Fruit fly (Drosophila melanogaster): Measurements from ENCODE around the gene CG42784.

The CG42784 gene

dm6 chr2L:13532524-13532923, 117.3 kb downstream of the CG42784 start, which contains the start of gene CG33645:
TSS of gene CG33645 (plus strand) at chr2L:13532824.
- no peak for TF ChIP-seq EcR (GFP tag; optimal IDR thresholded peaks at IDR 0.05)

dm6 chr2L:13535678-13536077, 120.4 kb downstream of the CG42784 start, which contains the start of gene CG15638:
TSS of gene CG15638 (minus strand) at chr2L:13535778.
- TF ChIP-seq psq (optimal IDR thresholded peaks at IDR 0.05) = no peak
- TF ChIP-seq EcR (GFP tag; optimal IDR thresholded peaks at IDR 0.05) = no peak
- no peak for TF ChIP-seq Dll (optimal IDR thresholded peaks at IDR 0.05)
- no peak for TF ChIP-seq usp (GFP tag; optimal IDR thresholded peaks at IDR 0.05)
- TF ChIP-seq CG8478 (optimal IDR thresholded peaks at IDR 0.05) = no peak
- TF ChIP-seq pan (optimal IDR thresholded peaks at IDR 0.05) = no peak

dm6 chr2L:13540704-13541103, 125.5 kb downstream of the CG42784 start, which contains the start of gene CG16852:
TSS of gene CG16852 (plus strand) at chr2L:13540751.
- TF ChIP-seq psq (optimal IDR thresholded peaks at IDR 0.05) (no peak), pan (optimal IDR thresholded peaks at IDR 0.05) (no peak), CG8478 (optimal IDR thresholded peaks at IDR 0.05) (no peak), Dll (optimal IDR thresholded peaks at IDR 0.05) (no peak), usp (GFP tag; optimal IDR thresholded peaks at IDR 0.05) (no peak), EcR (GFP tag; optimal IDR thresholded peaks at IDR 0.05) (no peak)

- TF ChIP-seq pan (optimal IDR thresholded peaks at IDR 0.05) = no peak
- no peak for TF ChIP-seq psq (optimal IDR thresholded peaks at IDR 0.05)
- no peak for TF ChIP-seq Dll (optimal IDR thresholded peaks at IDR 0.05)
- no peak for TF ChIP-seq usp (GFP tag; optimal IDR thresholded peaks at IDR 0.05)
- TF ChIP-seq EcR (GFP tag; optimal IDR thresholded peaks at IDR 0.05) = no peak
- no peak for TF ChIP-seq CG8478 (optimal IDR thresholded peaks at IDR 0.05)
These were observed 126.7 kb downstream of the CG42784 start, which contains the start of gene CG16853 for dm6 chr2L:13541968-13542367. TSS of gene CG16853 (plus strand) at chr2L:13542268.

dm6 chr2L:13542476-13542875, 127.2 kb downstream of the CG42784 start, which contains the start of gene CG9263:
TSS of gene CG9263 (minus strand) at chr2L:13542576.
- TF ChIP-seq CG8478 (optimal IDR thresholded peaks at IDR 0.05) (no peak), usp (GFP tag; optimal IDR thresholded peaks at IDR 0.05) (no peak), pan (optimal IDR thresholded peaks at IDR 0.05) (no peak)

- no peak for TF ChIP-seq EcR (GFP tag; optimal IDR thresholded peaks at IDR 0.05)
- TF ChIP-seq psq (optimal IDR thresholded peaks at IDR 0.05) = no peak
These were observed 130.4 kb downstream of the CG42784 start for dm6 chr2L:13545678-13546077.

dm6 chr2L:13547738-13548726, 132.8 kb downstream of the CG42784 start:
- no peak for TF ChIP-seq psq (optimal IDR thresholded peaks at IDR 0.05)
- no peak for TF ChIP-seq EcR (GFP tag; optimal IDR thresholded peaks at IDR 0.05)
- TF ChIP-seq CG8478 (optimal IDR thresholded peaks at IDR 0.05) = no peak
- no peak for TF ChIP-seq usp (GFP tag; optimal IDR thresholded peaks at IDR 0.05)
- TF ChIP-seq Dll (optimal IDR thresholded peaks at IDR 0.05) = no peak
- TF ChIP-seq pan (optimal IDR thresholded peaks at IDR 0.05) = no peak

dm6 chr2L:13548786-13549780, 133.9 kb downstream of the CG42784 start, which contains the start of gene B4:
TSS of gene B4 (minus strand) at chr2L:13549328.
- TF ChIP-seq psq (optimal IDR thresholded peaks at IDR 0.05) = no peak
- TF ChIP-seq EcR (GFP tag; optimal IDR thresholded peaks at IDR 0.05) = no peak
